Fruit fly (Drosophila melanogaster): ENCODE measurements around the gene Dhc98D.

dm6 chr3R:28555324-28555723, 68.6 kb downstream of the Dhc98D start:
- TF ChIP-seq OdsH (GFP tag; optimal IDR thresholded peaks at IDR 0.05) (no peak), br (GFP tag; optimal IDR thresholded peaks at IDR 0.05) (no peak), usp (GFP tag; optimal IDR thresholded peaks at IDR 0.05) (no peak), fru (GFP tag; optimal IDR thresholded peaks at IDR 0.05) (no peak), HLH106 (tag; optimal IDR thresholded peaks at IDR 0.05) (no peak), N (GFP tag; optimal IDR thresholded peaks at IDR 0.05) (no peak), psq (GFP tag; optimal IDR thresholded peaks at IDR 0.05) (no peak), pan (optimal IDR thresholded peaks at IDR 0.05) (no peak), Sp1 (GFP tag; optimal IDR thresholded peaks at IDR 0.05) (no peak), lola (GFP tag; optimal IDR thresholded peaks at IDR 0.05) (no peak), ey (GFP tag; optimal IDR thresholded peaks at IDR 0.05) (no peak)
